Fruit fly (Drosophila melanogaster) whole organism, embryonic: ENCODE measurements around the gene CG10301.

Experiments used
- Aef1 ChIP-seq: fragments of 200-800 bp; sonication (Bioruptor generic); IDR thresholded peaks from 3 replicates; pipeline ENCODE4 v1.3.6; 2022; ENCODE audit warnings: missing biosample characterization, missing genetic modification characterization
- CG10209 ChIP-seq: fragments of 200-800 bp; sonication (Bioruptor generic); optimal IDR thresholded peaks from 3 replicates; lab custom pipeline; 2017; ENCODE audit warnings: missing biosample characterization, mild to moderate bottlenecking, missing genetic modification characterization, missing genetic modification reagents
- CG10366 ChIP-seq: fragments of 200-800 bp; sonication (Bioruptor generic); IDR thresholded peaks from 2 replicates; pipeline ENCODE4 v1.3.6; 2022; ENCODE audit warnings: missing biosample characterization, missing genetic modification characterization
- CG10979 ChIP-seq: fragments of 200-800 bp; sonication (Bioruptor generic); optimal IDR thresholded peaks from 2 replicates; lab custom pipeline; 2018; ENCODE audit warnings: missing biosample characterization, mild to moderate bottlenecking, missing genetic modification characterization, moderate library complexity
- CG11247 ChIP-seq: fragments of 200-800 bp; sonication (Bioruptor generic); IDR thresholded peaks from 2 replicates; pipeline ENCODE4 v1.3.6; 2022; ENCODE audit warnings: missing biosample characterization, missing genetic modification characterization
- CG11560 ChIP-seq: fragments of 200-800 bp; sonication (Bioruptor generic); IDR thresholded peaks from 3 replicates; pipeline ENCODE4 v1.3.6; 2022; ENCODE audit warnings: missing biosample characterization, missing genetic modification characterization
- CG15479 ChIP-seq: fragments of 200-800 bp; sonication (Bioruptor generic); optimal IDR thresholded peaks from 3 replicates; lab custom pipeline; 2019; ENCODE audit warnings: missing biosample characterization, mild to moderate bottlenecking, missing genetic modification characterization, moderate library complexity
- CG17359 ChIP-seq: fragments of 200-800 bp; sonication (Bioruptor generic); optimal IDR thresholded peaks from 3 replicates; lab custom pipeline; 2018; ENCODE audit warnings: missing biosample characterization, mild to moderate bottlenecking, missing genetic modification characterization, moderate library complexity
- CG17612 ChIP-seq: fragments of 200-800 bp; sonication (Bioruptor generic); IDR thresholded peaks from 2 replicates; pipeline ENCODE4 v1.3.6; 2022; ENCODE audit warnings: missing biosample characterization, missing genetic modification characterization
- CG18011 ChIP-seq: fragments of 200-800 bp; sonication (Bioruptor generic); optimal IDR thresholded peaks from 2 replicates; lab custom pipeline; 2017; ENCODE audit warnings: missing biosample characterization, missing genetic modification characterization, mild to moderate bottlenecking, moderate library complexity, missing genotype
- CG18599 ChIP-seq: fragments of 200-800 bp; sonication (Bioruptor generic); optimal IDR thresholded peaks from 3 replicates; lab custom pipeline; 2017; ENCODE audit warnings: missing biosample characterization, missing genetic modification characterization, mild to moderate bottlenecking, moderate library complexity, missing genetic modification reagents
- CG31224 ChIP-seq: fragments of 200-800 bp; sonication (Bioruptor generic); IDR thresholded peaks from 2 replicates; pipeline ENCODE4 v1.3.6; 2022; ENCODE audit warnings: missing biosample characterization, missing genetic modification characterization
- CG33213 ChIP-seq: fragments of 200-800 bp; sonication (Bioruptor generic); optimal IDR thresholded peaks from 3 replicates; lab custom pipeline; 2016; ENCODE audit warnings: missing biosample characterization, missing genetic modification characterization
- CG4617 ChIP-seq: fragments of 200-800 bp; sonication (Bioruptor generic); optimal IDR thresholded peaks from 3 replicates; lab custom pipeline; 2016; ENCODE audit warnings: missing biosample characterization, missing genetic modification characterization, borderline replicate concordance
- CG4730 ChIP-seq: fragments of 200-800 bp; sonication (Bioruptor generic); IDR thresholded peaks from 2 replicates; pipeline ENCODE4 v1.3.6; 2022; ENCODE audit warnings: missing biosample characterization, missing genetic modification characterization
- CG6175 ChIP-seq: fragments of 200-800 bp; sonication (Bioruptor generic); IDR thresholded peaks from 3 replicates; pipeline ENCODE4 v1.3.6; 2022; ENCODE audit warnings: missing biosample characterization, missing genetic modification characterization
- CG7271 ChIP-seq: fragments of 200-800 bp; sonication (Bioruptor generic); optimal IDR thresholded peaks from 2 replicates; lab custom pipeline; 2018; ENCODE audit warnings: missing biosample characterization, mild to moderate bottlenecking, missing genetic modification characterization, moderate library complexity
- CG8290 ChIP-seq, 3 experiments: fragments of 200-800 bp; sonication (Bioruptor generic); optimal IDR thresholded peaks; 2 replicates each; lab custom pipeline; 2016 to 2019; ENCODE audit warnings: missing biosample characterization in 3 of 3, missing genetic modification characterization in 3 of 3, mild to moderate bottlenecking in 2 of 3, moderate library complexity in 1 of 3
- CG9817 ChIP-seq: fragments of 200-800 bp; sonication (Bioruptor generic); optimal IDR thresholded peaks from 2 replicates; lab custom pipeline; 2018; ENCODE audit warnings: missing biosample characterization, mild to moderate bottlenecking, missing genetic modification characterization, moderate library complexity
- CG9932 ChIP-seq: fragments of 200-800 bp; sonication (Bioruptor generic); IDR thresholded peaks from 2 replicates; pipeline ENCODE4 v1.3.6; 2022; ENCODE audit warnings: missing biosample characterization, missing genetic modification characterization
- CkIIα-i1 ChIP-seq: fragments of 200-800 bp; sonication (Bioruptor generic); IDR thresholded peaks from 2 replicates; pipeline ENCODE4 v1.3.6; 2022; ENCODE audit warnings: missing biosample characterization, missing genetic modification characterization
- CoRest ChIP-seq: fragments of 200-800 bp; sonication (Bioruptor generic); optimal IDR thresholded peaks from 3 replicates; lab custom pipeline; 2018; ENCODE audit warnings: missing biosample characterization, mild to moderate bottlenecking, missing genetic modification characterization, moderate library complexity
- CrebB ChIP-seq: fragments of 200-800 bp; sonication (Bioruptor generic); optimal IDR thresholded peaks from 3 replicates; lab custom pipeline; 2018; ENCODE audit warnings: missing biosample characterization, mild to moderate bottlenecking, missing genetic modification characterization
- HLH4C ChIP-seq: fragments of 200-800 bp; sonication (Bioruptor generic); IDR thresholded peaks from 3 replicates; pipeline ENCODE4 v1.3.6; 2022; ENCODE audit warnings: missing biosample characterization, missing genetic modification characterization; ENCODE audit not compliant: partially characterized antibody
- Hr78 ChIP-seq, 2 experiments: fragments of 200-800 bp in 1 of 2; fragments of >200 bp in 1 of 2; sonication (Bioruptor generic) in 1 of 2; optimal IDR thresholded peaks; 2 replicates each; lab custom pipeline; 2017 to 2019; ENCODE audit warnings: missing biosample characterization in 2 of 2, missing genetic modification characterization in 2 of 2, mild to moderate bottlenecking in 1 of 2, moderate library complexity in 1 of 2
- Mrtf ChIP-seq: fragments of 200-800 bp; sonication (Bioruptor generic); IDR thresholded peaks from 3 replicates; pipeline ENCODE4 v1.3.6; 2022; ENCODE audit warnings: missing biosample characterization, missing genetic modification characterization
- Myb ChIP-seq: fragments of 200-800 bp; sonication (Bioruptor generic); optimal IDR thresholded peaks from 2 replicates; lab custom pipeline; 2016; ENCODE audit warnings: missing biosample characterization, missing genetic modification characterization
- Oaz ChIP-seq: fragments of 200-800 bp; sonication (Bioruptor generic); IDR thresholded peaks from 2 replicates; pipeline ENCODE4 v1.3.6; 2022; ENCODE audit warnings: missing biosample characterization, missing genetic modification characterization
- Optix ChIP-seq: fragments of 200-800 bp; sonication (Bioruptor generic); IDR thresholded peaks from 3 replicates; pipeline ENCODE4 v1.3.6; 2022; ENCODE audit warnings: missing biosample characterization, missing genetic modification characterization
- Usf ChIP-seq: fragments of 200-800 bp; sonication (Bioruptor generic); optimal IDR thresholded peaks from 2 replicates; lab custom pipeline; 2017; ENCODE audit warnings: missing genotype, missing biosample characterization, missing genetic modification characterization
- ac ChIP-seq: fragments of 200-800 bp; sonication (Bioruptor generic); optimal IDR thresholded peaks from 3 replicates; lab custom pipeline; 2017; ENCODE audit warnings: missing biosample characterization, mild to moderate bottlenecking, missing genetic modification characterization
- cwo ChIP-seq: fragments of 200-800 bp; sonication (Bioruptor generic); optimal IDR thresholded peaks from 3 replicates; lab custom pipeline; 2017; ENCODE audit warnings: missing biosample characterization, missing genetic modification characterization, mild to moderate bottlenecking, moderate library complexity, missing genetic modification reagents
- dimm ChIP-seq: fragments of 200-800 bp; sonication (Bioruptor generic); IDR thresholded peaks from 2 replicates; pipeline ENCODE4 v1.3.6; 2022; ENCODE audit warnings: missing biosample characterization, missing genetic modification characterization
- dm ChIP-seq: fragments of 200-800 bp; sonication (Bioruptor generic); optimal IDR thresholded peaks from 3 replicates; lab custom pipeline; 2016; ENCODE audit warnings: missing biosample characterization, missing genetic modification characterization
- en ChIP-seq: fragments of 200-800 bp; sonication (Bioruptor generic); optimal IDR thresholded peaks from 2 replicates; lab custom pipeline; 2016; ENCODE audit warnings: missing biosample characterization, missing genetic modification characterization
- fd96Cb ChIP-seq: fragments of 200-800 bp; sonication (Bioruptor generic); optimal IDR thresholded peaks from 2 replicates; lab custom pipeline; 2018; ENCODE audit warnings: missing biosample characterization, mild to moderate bottlenecking, missing genetic modification characterization, moderate library complexity
- her ChIP-seq: fragments of 200-800 bp; sonication (Bioruptor generic); optimal IDR thresholded peaks from 2 replicates; lab custom pipeline; 2016; ENCODE audit warnings: missing biosample characterization, missing genetic modification characterization
- jumu ChIP-seq: fragments of 200-800 bp; sonication (Bioruptor generic); optimal IDR thresholded peaks from 3 replicates; lab custom pipeline; 2016; ENCODE audit warnings: missing biosample characterization, missing genetic modification characterization
- mld ChIP-seq: fragments of 200-800 bp; sonication (Bioruptor generic); IDR thresholded peaks from 3 replicates; pipeline ENCODE4 v1.3.6; 2022; ENCODE audit warnings: missing biosample characterization, missing genetic modification characterization; ENCODE audit not compliant: partially characterized antibody
- onecut ChIP-seq: fragments of 200-800 bp; sonication (Bioruptor generic); IDR thresholded peaks from 2 replicates; pipeline ENCODE4 v1.3.6; 2022; ENCODE audit warnings: missing biosample characterization, missing genetic modification characterization
- org-1 ChIP-seq: fragments of 200-800 bp; sonication (Bioruptor generic); optimal IDR thresholded peaks from 2 replicates; lab custom pipeline; 2017; ENCODE audit warnings: missing biosample characterization, missing genetic modification characterization
- pho ChIP-seq: fragments of 200-800 bp; sonication (Bioruptor generic); optimal IDR thresholded peaks from 2 replicates; lab custom pipeline; 2016; ENCODE audit warnings: missing biosample characterization, missing genetic modification characterization
- ranshi ChIP-seq: fragments of 200-800 bp; sonication (Bioruptor generic); IDR thresholded peaks from 2 replicates; pipeline ENCODE4 v1.3.6; 2022; ENCODE audit warnings: missing biosample characterization, missing genetic modification characterization
- sc ChIP-seq, 3 experiments: fragments of >200 bp in 2 of 3; fragments of 200-800 bp in 1 of 3; sonication (Bioruptor generic) in 1 of 3; optimal IDR thresholded peaks; 2 replicates in 2 of 3; 3 replicates in 1 of 3; lab custom pipeline; 2017; ENCODE audit warnings: mild to moderate bottlenecking in 1 of 3, missing biosample characterization in 1 of 3, missing genetic modification characterization in 1 of 3, missing genetic modification reagents in 1 of 3
- slp2 ChIP-seq: fragments of 200-800 bp; sonication (Bioruptor generic); optimal IDR thresholded peaks from 2 replicates; lab custom pipeline; 2016; ENCODE audit warnings: missing biosample characterization, missing genetic modification characterization
- toy ChIP-seq: fragments of 200-800 bp; sonication (Bioruptor generic); IDR thresholded peaks from 2 replicates; pipeline ENCODE4 v1.3.6; 2022; ENCODE audit warnings: missing biosample characterization, missing genetic modification characterization
- vvl ChIP-seq: fragments of 200-800 bp; sonication (Bioruptor generic); IDR thresholded peaks from 2 replicates; pipeline ENCODE4 v1.3.6; 2022; ENCODE audit warnings: missing biosample characterization, missing genetic modification characterization
- wek ChIP-seq: fragments of 200-800 bp; sonication (Bioruptor generic); optimal IDR thresholded peaks from 3 replicates; lab custom pipeline; 2018; ENCODE audit warnings: missing biosample characterization, mild to moderate bottlenecking, missing genetic modification characterization, moderate library complexity

CG10301 gene

dm6 chr3R:23757912-23758607 lies 48.1 kb downstream of the CG10301 start, which contains the start of the genes PTPMT1 and Hrd3 (continued):
- peak; percentile 91 for TF ChIP-seq CG7271 (tag; lab: Kevin White, UChicago)
- TF ChIP-seq sc (optimal IDR thresholded peaks at IDR 0.05; lab: Kevin White, UChicago) = no peak
- peak; percentile 99 for TF ChIP-seq sc (GFP tag; optimal IDR thresholded peaks at IDR 0.05; lab: Kevin White, UChicago)
- peak; percentile 87 for TF ChIP-seq CG6175 (GFP tag; lab: Robert Waterston, UW)
- peak; percentile 97 for TF ChIP-seq cwo (GFP tag; lab: Kevin White, UChicago)
- peak in 1 of 2 experiments; percentile 95 for TF ChIP-seq Hr78 (GFP tag; optimal IDR thresholded peaks at IDR 0.05; lab: Kevin White, UChicago)
- TF ChIP-seq Oaz = peak; percentile 92
- peak; percentile 97 for TF ChIP-seq CG9932
- peak; percentile 96; the same call in 1 of the 2 replicates for TF ChIP-seq ranshi (GFP tag; lab: Robert Waterston, UW)
- TF ChIP-seq CG10979 (tag; lab: Kevin White, UChicago) = peak; percentile 98
- TF ChIP-seq CG31224 (GFP tag; lab: Robert Waterston, UW) = peak; percentile 90
- peak; percentile 99 for TF ChIP-seq CG18599 (GFP tag; lab: Kevin White, UChicago)
- peak; percentile 98 for TF ChIP-seq CG9817 (tag; lab: Kevin White, UChicago)
- TF ChIP-seq CkIIα-i1 (GFP tag; lab: Robert Waterston, UW) = peak; percentile 61; the same call in 1 of the 2 replicates
- no peak for TF ChIP-seq HLH4C (GFP tag; lab: Robert Waterston, UW)
- TF ChIP-seq CG10209 (GFP tag; lab: Kevin White, UChicago) = peak; percentile 99
- TF ChIP-seq CG4617 (GFP tag; lab: Kevin White, UChicago) = peak; percentile 98
- TF ChIP-seq dm (GFP tag; lab: Kevin White, UChicago) = peak; percentile 92
- TF ChIP-seq CG17359 = peak; percentile 98
- peak; percentile 95 for TF ChIP-seq CG8290 (GFP tag; optimal IDR thresholded peaks at IDR 0.05; lab: Kevin White, UChicago)
- peak; percentile 85 to 96 for TF ChIP-seq CG8290 (tag; optimal IDR thresholded peaks at IDR 0.05; lab: Kevin White, UChicago)
- peak; percentile 90 for TF ChIP-seq her (GFP tag; lab: Kevin White, UChicago)
- TF ChIP-seq onecut = peak; percentile 88
- peak; percentile 98 for TF ChIP-seq pho
- peak; percentile 98 for TF ChIP-seq org-1 (GFP tag; lab: Kevin White, UChicago)
- TF ChIP-seq CG4730 (GFP tag; lab: Robert Waterston, UW) = peak; percentile 94
- TF ChIP-seq mld (GFP tag; lab: Robert Waterston, UW) = no peak
- TF ChIP-seq Optix = peak; percentile 91
- peak; percentile 95 for TF ChIP-seq Mrtf (GFP tag; lab: Robert Waterston, UW)
- TF ChIP-seq jumu = peak; percentile 97
- peak; percentile 84 for TF ChIP-seq wek (GFP tag; lab: Kevin White, UChicago)
- peak; percentile 95 for TF ChIP-seq ac (GFP tag; lab: Kevin White, UChicago)
- peak; percentile 88 for TF ChIP-seq CG15479 (GFP tag; lab: Kevin White, UChicago)
- peak; percentile 92 for TF ChIP-seq CrebB (tag; lab: Kevin White, UChicago)
- TF ChIP-seq en (GFP tag; lab: Kevin White, UChicago) = peak; percentile 92
- TF ChIP-seq CG11560 (tag; lab: Robert Waterston, UW) = peak; percentile 91
- TF ChIP-seq CG17612 (GFP tag; lab: Robert Waterston, UW) = peak; percentile 89; the same call in 1 of the 2 replicates
- TF ChIP-seq CoRest = peak; percentile 100
- TF ChIP-seq vvl (GFP tag; lab: Robert Waterston, UW) = peak; percentile 96
- peak; percentile 96 for TF ChIP-seq CG11247 (GFP tag; lab: Robert Waterston, UW)
- peak; percentile 92 for TF ChIP-seq CG18011 (GFP tag; lab: Kevin White, UChicago)
- peak; percentile 88 for TF ChIP-seq Myb
- TF ChIP-seq Aef1 = peak; percentile 95
- peak; percentile 77 for TF ChIP-seq dimm (GFP tag; lab: Robert Waterston, UW)
- TF ChIP-seq fd96Cb (tag; lab: Kevin White, UChicago) = peak; percentile 99
- TF ChIP-seq CG10366 (GFP tag; lab: Robert Waterston, UW) = peak; percentile 93
- peak; percentile 86 for TF ChIP-seq toy (GFP tag; lab: Robert Waterston, UW)
- TF ChIP-seq slp2 = peak; percentile 97
- TF ChIP-seq Usf (GFP tag; lab: Kevin White, UChicago) = peak; percentile 99
- peak; percentile 94 for TF ChIP-seq CG33213 (GFP tag; lab: Kevin White, UChicago)
